Fruit fly (Drosophila melanogaster): ENCODE data around the gene CG10749.

Gene CG10749

dm6 chr3L:13017803-13018324 is 45.6 kb downstream of the CG10749 start, which contains the start of the genes mRpL20 and Icmt (continued):
- TF ChIP-seq en (GFP tag; optimal IDR thresholded peaks at IDR 0.05) = no peak
- peak; percentile 95 for TF ChIP-seq CG31441 (GFP tag; IDR thresholded peaks at IDR 0.05)
- peak; percentile 97 for TF ChIP-seq CG11695 (GFP tag; IDR thresholded peaks at IDR 0.05)
- TF ChIP-seq CG5245 (GFP tag; optimal IDR thresholded peaks at IDR 0.05) = peak; percentile 40
- peak; percentile 52 for TF ChIP-seq CG15073 (GFP tag; optimal IDR thresholded peaks at IDR 0.05)
- TF ChIP-seq Camta (GFP tag; optimal IDR thresholded peaks at IDR 0.05) = no peak
- peak; percentile 80 for TF ChIP-seq sug (tag; optimal IDR thresholded peaks at IDR 0.05)
- no peak for TF ChIP-seq hkb (optimal IDR thresholded peaks at IDR 0.05)
- TF ChIP-seq hkb (GFP tag; IDR thresholded peaks at IDR 0.05) = peak; percentile 96
- peak; percentile 78 for TF ChIP-seq zen (tag; optimal IDR thresholded peaks at IDR 0.05)
- TF ChIP-seq Eip74EF (GFP tag; optimal IDR thresholded peaks at IDR 0.05) = peak in 1 of 2 experiments; percentile 90
- TF ChIP-seq gsb (GFP tag; IDR thresholded peaks at IDR 0.05) = peak; percentile 94
- TF ChIP-seq CG6683 (GFP tag; optimal IDR thresholded peaks at IDR 0.05) = peak; percentile 69
- peak; percentile 83 for TF ChIP-seq CG2116 (GFP tag; optimal IDR thresholded peaks at IDR 0.05)
- no peak for TF ChIP-seq pita (GFP tag; optimal IDR thresholded peaks at IDR 0.05)
- TF ChIP-seq knrl (GFP tag; IDR thresholded peaks at IDR 0.05; ENCODE audit: partially characterized antibody) = peak; percentile 76
- TF ChIP-seq ranshi (GFP tag; IDR thresholded peaks at IDR 0.05) = peak; percentile 96
- TF ChIP-seq z (GFP tag; IDR thresholded peaks at IDR 0.05) = no peak
- TF ChIP-seq CG6272 (GFP tag; IDR thresholded peaks at IDR 0.05) = peak; percentile 98
- no peak; the same call in none of the 3 replicates for TF ChIP-seq otp (GFP tag; IDR thresholded peaks at IDR 0.05)
- peak; percentile 88 for TF ChIP-seq CG3407 (GFP tag; optimal IDR thresholded peaks at IDR 0.05)
- peak; percentile 55 for TF ChIP-seq CG3838 (GFP tag; optimal IDR thresholded peaks at IDR 0.05)
- peak; percentile 75 for TF ChIP-seq CG11723 (GFP tag; optimal IDR thresholded peaks at IDR 0.05)
- TF ChIP-seq CG1792 (GFP tag; optimal IDR thresholded peaks at IDR 0.05) = no peak
- TF ChIP-seq phol (tag; optimal IDR thresholded peaks at IDR 0.05) = peak; percentile 88
- peak; percentile 96 for TF ChIP-seq oc (tag; optimal IDR thresholded peaks at IDR 0.05)
- peak; percentile 66 for TF ChIP-seq CG18476 (GFP tag; optimal IDR thresholded peaks at IDR 0.05)
- peak; percentile 75 for TF ChIP-seq chn (GFP tag; optimal IDR thresholded peaks at IDR 0.05)
- TF ChIP-seq Max (GFP tag; optimal IDR thresholded peaks at IDR 0.05) = peak; percentile 77
- TF ChIP-seq Deaf1 (tag; optimal IDR thresholded peaks at IDR 0.05) = peak; percentile 73
- TF ChIP-seq sisA (GFP tag; IDR thresholded peaks at IDR 0.05) = peak; percentile 92
- TF ChIP-seq CG42726 (GFP tag; IDR thresholded peaks at IDR 0.05; ENCODE audit: partially characterized antibody) = no peak
- TF ChIP-seq al (GFP tag; IDR thresholded peaks at IDR 0.05) = peak; percentile 95
- TF ChIP-seq sens (GFP tag) = peak; percentile 94
- TF ChIP-seq dan (GFP tag; IDR thresholded peaks at IDR 0.05) = peak; percentile 80
- peak; percentile 93 for TF ChIP-seq CG9215 (GFP tag; IDR thresholded peaks at IDR 0.05)
- no peak for TF ChIP-seq Hey (tag; optimal IDR thresholded peaks at IDR 0.05)
- no peak for TF ChIP-seq usp (GFP tag; optimal IDR thresholded peaks at IDR 0.05)
- TF ChIP-seq CG12659 (GFP tag; optimal IDR thresholded peaks at IDR 0.05) = peak; percentile 96
- peak; percentile 84 for TF ChIP-seq sim (GFP tag; IDR thresholded peaks at IDR 0.05)
- TF ChIP-seq Usf (GFP tag; optimal IDR thresholded peaks at IDR 0.05) = peak; percentile 85
- no peak for TF ChIP-seq HLHmδ (GFP tag; optimal IDR thresholded peaks at IDR 0.05)
- TF ChIP-seq Ets65A (GFP tag) = no peak
- TF ChIP-seq NFAT (GFP tag; IDR thresholded peaks at IDR 0.05) = peak; percentile 93
- TF ChIP-seq CG1024 (GFP tag; IDR thresholded peaks at IDR 0.05) = peak; percentile 73
- peak; percentile 63 for TF ChIP-seq exex (tag; optimal IDR thresholded peaks at IDR 0.05)
- peak; percentile 49 for TF ChIP-seq pum (GFP tag; optimal IDR thresholded peaks at IDR 0.05)
- no peak for TF ChIP-seq CG9609 (GFP tag; optimal IDR thresholded peaks at IDR 0.05)
- peak; percentile 74 for TF ChIP-seq CG34224 (GFP tag; IDR thresholded peaks at IDR 0.05; ENCODE audit: partially characterized antibody)
- peak; percentile 96 for TF ChIP-seq Mrtf (GFP tag; IDR thresholded peaks at IDR 0.05)
- TF ChIP-seq Neu2 (GFP tag; optimal IDR thresholded peaks at IDR 0.05; ENCODE audit: borderline replicate concordance) = no peak
- TF ChIP-seq CG2120 (GFP tag; optimal IDR thresholded peaks at IDR 0.05) = peak; percentile 88
